Fruit fly (Drosophila melanogaster): ENCODE results near the gene nis.

nis gene

dm6 chr2L:1615753-1616152, 28.8 kb upstream of the nis start (continued):
- no peak for TF ChIP-seq unc-4 (GFP tag; IDR thresholded peaks at IDR 0.05; ENCODE audit: partially characterized antibody)
- peak; percentile 45 for TF ChIP-seq pnt (GFP tag; optimal IDR thresholded peaks at IDR 0.05)
- peak; percentile 49 for TF ChIP-seq CG12299 (tag; optimal IDR thresholded peaks at IDR 0.05)
- TF ChIP-seq Sry-δ (GFP tag; optimal IDR thresholded peaks at IDR 0.05), result peak; percentile 27
- TF ChIP-seq CG3065 (GFP tag; optimal IDR thresholded peaks at IDR 0.05), result no peak
- TF ChIP-seq ind (GFP tag; optimal IDR thresholded peaks at IDR 0.05), result peak; percentile 71
- no peak for TF ChIP-seq CG8089 (GFP tag; optimal IDR thresholded peaks at IDR 0.05)
- TF ChIP-seq slou (GFP tag; optimal IDR thresholded peaks at IDR 0.05), result no peak
- peak; percentile 71 for TF ChIP-seq CG18262 (tag; optimal IDR thresholded peaks at IDR 0.05)
- TF ChIP-seq CG7786 (GFP tag; optimal IDR thresholded peaks at IDR 0.05), result peak; percentile 26
- TF ChIP-seq Rfx (GFP tag; IDR thresholded peaks at IDR 0.05), result peak; percentile 73
- TF ChIP-seq croc (GFP tag; conservative IDR thresholded peaks at IDR 0.05), result peak; percentile 50; the same call in 2 of the 3 replicates
- peak; percentile 63; the same call in 1 of the 2 replicates for TF ChIP-seq Ada2b (GFP tag; IDR thresholded peaks at IDR 0.05)
- TF ChIP-seq CG4328 (GFP tag; optimal IDR thresholded peaks at IDR 0.05), result no peak
- peak; percentile 51 for TF ChIP-seq jing (GFP tag; optimal IDR thresholded peaks at IDR 0.05)
- TF ChIP-seq nau (GFP tag; optimal IDR thresholded peaks at IDR 0.05), result peak; percentile 57
- peak; percentile 63 for TF ChIP-seq fd96Cb (tag; optimal IDR thresholded peaks at IDR 0.05)
- peak; percentile 29 for TF ChIP-seq Camta (GFP tag; optimal IDR thresholded peaks at IDR 0.05)
- peak; percentile 70 for TF ChIP-seq unpg (GFP tag; optimal IDR thresholded peaks at IDR 0.05)
- TF ChIP-seq zf30C (GFP tag; optimal IDR thresholded peaks at IDR 0.05), result no peak
- peak; percentile 72 for TF ChIP-seq CG2120 (GFP tag; optimal IDR thresholded peaks at IDR 0.05)
- 0 out of 2 replicates have a peak, but pooled peaks have one; percentile 18 for TF ChIP-seq Gsc (GFP tag; IDR thresholded peaks at IDR 0.05)
- no peak for TF ChIP-seq Sry-β (GFP tag; optimal IDR thresholded peaks at IDR 0.05)
- peak; percentile 40 for TF ChIP-seq Hsf (GFP tag; optimal IDR thresholded peaks at IDR 0.05)
- TF ChIP-seq CG14050 (GFP tag; IDR thresholded peaks at IDR 0.05), result peak; percentile 50; the same call in 1 of the 3 replicates
- peak; percentile 45 for TF ChIP-seq CG9817 (tag; optimal IDR thresholded peaks at IDR 0.05)
- TF ChIP-seq Ets65A (GFP tag), result peak; percentile 88
- TF ChIP-seq CG11560 (tag; IDR thresholded peaks at IDR 0.05), result 0 out of 3 replicates have a peak, but pooled peaks have one; percentile 28
- TF ChIP-seq oc (tag; optimal IDR thresholded peaks at IDR 0.05), result peak; percentile 69
- peak; percentile 7 for TF ChIP-seq CG16815 (GFP tag; optimal IDR thresholded peaks at IDR 0.05)
- no peak for TF ChIP-seq CG30020 (tag; optimal IDR thresholded peaks at IDR 0.05)
- TF ChIP-seq peb (GFP tag; IDR thresholded peaks at IDR 0.05), result peak; percentile 51; the same call in 1 of the 2 replicates
- no peak; the same call in 1 of the 2 replicates for TF ChIP-seq CG8765 (GFP tag; IDR thresholded peaks at IDR 0.05)
- TF ChIP-seq E2f2 (GFP tag; IDR thresholded peaks at IDR 0.05), result peak; percentile 20; the same call in 1 of the 2 replicates
- peak; percentile 73 for TF ChIP-seq Dbx (GFP tag; IDR thresholded peaks at IDR 0.05)
- TF ChIP-seq Dfd (GFP tag; optimal IDR thresholded peaks at IDR 0.05), result no peak
- TF ChIP-seq CG1233 (GFP tag; optimal IDR thresholded peaks at IDR 0.05), result peak; percentile 46
- TF ChIP-seq BEAF-32 (GFP tag; optimal IDR thresholded peaks at IDR 0.05), result no peak
- TF ChIP-seq CG13775 (GFP tag; optimal IDR thresholded peaks at IDR 0.05), result peak; percentile 16
- peak; percentile 9 for TF ChIP-seq CG12942 (GFP tag; optimal IDR thresholded peaks at IDR 0.05)
- peak; percentile 26 for TF ChIP-seq CG17802 (tag; optimal IDR thresholded peaks at IDR 0.05)
- no peak for TF ChIP-seq zen (tag; optimal IDR thresholded peaks at IDR 0.05)
- TF ChIP-seq Atf3 (GFP tag; optimal IDR thresholded peaks at IDR 0.05), result peak; percentile 15
- TF ChIP-seq CG10274 (GFP tag; optimal IDR thresholded peaks at IDR 0.05), result no peak
- TF ChIP-seq HmgZ (tag; optimal IDR thresholded peaks at IDR 0.05), result peak; percentile 43
- no peak for TF ChIP-seq tup (GFP tag; optimal IDR thresholded peaks at IDR 0.05)
- TF ChIP-seq CG9437 (GFP tag; optimal IDR thresholded peaks at IDR 0.05), result peak; percentile 23
- TF ChIP-seq CG11085 (GFP tag; IDR thresholded peaks at IDR 0.05), result no peak; the same call in 1 of the 2 replicates
- no peak; the same call in 1 of the 2 replicates for TF ChIP-seq CG5953 (GFP tag; IDR thresholded peaks at IDR 0.05)
- TF ChIP-seq CG10209 (GFP tag; optimal IDR thresholded peaks at IDR 0.05), result peak; percentile 50
- no peak for TF ChIP-seq ac (GFP tag; optimal IDR thresholded peaks at IDR 0.05)
